Fruit fly (Drosophila melanogaster): ENCODE measurements around the gene CG42716.

The CG42716 gene

DNA sequence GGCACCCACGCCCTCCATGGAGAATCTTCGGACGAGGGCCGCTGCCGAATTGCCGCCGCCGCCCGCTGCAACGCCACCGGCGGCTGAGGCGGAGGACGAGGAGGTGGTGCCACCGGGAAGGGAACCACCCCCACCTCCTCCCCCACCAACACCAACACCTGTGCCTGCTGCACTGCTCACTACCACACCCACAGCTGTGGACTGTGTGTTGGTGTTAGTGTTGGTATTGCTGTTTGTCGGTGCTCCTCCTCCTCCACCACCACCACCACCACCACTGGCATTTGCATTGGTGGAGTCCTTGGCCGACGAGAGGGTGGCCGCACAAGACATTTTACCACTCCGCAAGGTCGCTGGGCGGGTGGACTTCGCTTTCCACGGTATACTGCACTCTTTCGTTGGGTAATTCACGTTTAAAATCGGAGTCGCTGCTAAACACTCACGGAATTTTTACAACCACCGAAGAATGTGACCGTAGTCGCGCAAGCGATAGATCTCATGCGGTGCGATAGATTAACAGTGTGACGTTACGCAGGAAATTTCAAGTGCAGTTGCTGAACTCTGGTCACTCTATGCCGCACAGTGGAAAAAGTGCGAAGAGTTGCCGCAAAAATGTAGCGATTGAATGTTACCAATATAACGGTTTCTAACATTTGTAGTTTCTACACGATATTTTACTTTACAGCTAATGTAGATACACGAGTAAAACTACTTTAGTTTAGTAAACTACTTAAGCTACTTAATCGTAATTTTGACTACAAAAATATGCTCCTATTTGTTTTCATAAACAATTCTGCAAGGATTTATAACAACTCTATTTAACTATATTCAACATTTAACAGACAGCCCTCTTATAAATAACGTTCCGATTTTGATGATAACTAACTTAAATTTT, 22.0 kb upstream of the CG42716 start, which contains the start of gene mib1:
mib1 (minus strand) TSS at position 494 of the 892 bp plus-strand sequence.
- TF ChIP-seq ttk (optimal IDR thresholded peaks at IDR 0.05): no peak

DNA sequence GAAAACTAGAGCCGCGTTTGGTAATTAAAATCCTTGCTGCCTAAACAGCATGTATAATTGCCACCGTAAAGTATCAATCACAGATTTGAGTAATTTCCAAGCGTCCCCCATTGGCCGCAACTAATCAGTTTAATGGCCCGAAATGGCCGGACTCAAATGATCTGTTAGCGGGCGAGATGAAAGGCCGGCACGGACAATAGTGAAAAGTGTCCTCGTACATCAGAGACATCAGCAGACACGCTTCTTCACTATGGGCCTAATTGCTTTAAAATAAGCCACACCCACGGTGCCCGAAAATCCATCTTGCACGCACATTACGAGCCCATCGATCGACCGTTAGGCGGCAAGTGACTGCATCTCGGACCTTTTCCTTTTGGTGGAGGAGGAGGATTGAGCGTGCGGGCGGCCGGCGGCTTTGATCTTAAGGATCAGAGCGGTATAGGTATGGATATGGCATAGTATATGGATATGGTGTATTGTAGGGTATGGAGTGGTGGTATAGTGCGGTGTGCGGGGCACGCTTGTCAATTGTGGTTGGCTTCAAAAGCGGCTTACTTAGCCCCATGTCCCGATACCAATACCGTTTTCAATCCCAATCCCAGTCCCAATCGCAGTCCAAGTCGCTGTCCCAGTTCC, 21.1 kb upstream of the CG42716 start:
- TF ChIP-seq Sin3A (optimal IDR thresholded peaks at IDR 0.05) (no peak), insv (optimal IDR thresholded peaks at IDR 0.05) (no peak), psq (optimal IDR thresholded peaks at IDR 0.05) (no peak), ttk (optimal IDR thresholded peaks at IDR 0.05) (no peak), Myc (optimal IDR thresholded peaks at IDR 0.05) (no peak), h (optimal IDR thresholded peaks at IDR 0.05) (no peak)

DNA sequence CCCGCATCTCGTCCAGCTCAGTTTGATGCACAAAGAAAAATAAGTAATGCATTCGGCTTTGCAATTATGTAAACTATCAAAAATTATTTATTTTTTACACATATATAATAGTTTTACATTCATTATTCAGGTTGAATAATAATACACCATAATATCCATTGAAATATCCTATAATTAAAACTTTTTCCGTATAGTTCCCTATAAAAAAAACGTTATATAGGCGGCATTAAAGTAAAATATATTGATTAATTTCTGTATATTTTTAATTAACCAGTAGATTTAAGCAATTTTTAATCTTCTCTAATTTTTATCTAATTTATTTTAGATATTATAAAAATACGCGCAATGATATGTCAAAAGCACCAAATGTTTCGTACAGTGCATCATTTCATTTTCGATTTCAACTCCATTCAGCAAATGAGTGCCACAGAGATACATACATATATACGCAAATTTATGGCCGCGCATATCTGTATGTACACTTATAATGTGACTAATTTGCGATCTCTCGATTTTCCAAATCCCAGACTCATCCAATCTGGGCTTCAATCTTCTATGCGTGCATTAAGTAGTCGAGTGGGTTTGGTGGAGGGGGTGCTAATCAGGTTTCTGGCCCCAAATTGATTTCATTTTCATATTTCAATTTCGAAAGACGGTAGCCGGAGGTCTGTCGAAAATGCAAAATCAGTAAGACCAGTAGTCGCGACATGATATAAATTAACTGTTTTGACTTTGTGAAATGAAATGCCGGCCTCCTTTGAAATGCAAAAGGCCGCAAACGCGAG, 20.2 kb upstream of the CG42716 start:
- TF ChIP-seq ttk (optimal IDR thresholded peaks at IDR 0.05): no peak
- no peak for TF ChIP-seq Myc (optimal IDR thresholded peaks at IDR 0.05)
- no peak for TF ChIP-seq h (optimal IDR thresholded peaks at IDR 0.05)
- no peak for TF ChIP-seq insv (optimal IDR thresholded peaks at IDR 0.05)
- TF ChIP-seq psq (optimal IDR thresholded peaks at IDR 0.05): no peak
- TF ChIP-seq Sin3A (optimal IDR thresholded peaks at IDR 0.05): no peak

DNA sequence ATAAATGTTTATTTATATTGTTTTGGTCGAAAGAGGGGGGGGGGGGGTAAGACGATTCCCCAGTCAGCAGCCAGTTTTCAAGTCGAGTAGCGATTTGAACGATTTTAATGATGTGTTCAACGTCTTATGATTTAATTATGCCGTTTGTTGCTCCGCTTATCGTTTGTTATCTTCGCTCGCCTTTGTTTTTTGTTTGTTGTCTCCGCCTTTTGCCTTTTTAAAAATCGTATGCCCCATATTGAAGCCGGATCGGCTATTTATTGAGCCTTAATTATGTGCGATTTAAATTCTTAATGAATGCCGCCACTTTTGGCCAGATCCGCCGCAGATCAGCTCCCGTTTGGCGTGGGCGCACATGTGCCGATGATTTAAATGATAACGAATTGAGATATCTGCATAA, 19.1 kb upstream of the CG42716 start:
- no peak for TF ChIP-seq Myc (optimal IDR thresholded peaks at IDR 0.05)
- TF ChIP-seq ttk (optimal IDR thresholded peaks at IDR 0.05): no peak
- no peak for TF ChIP-seq insv (optimal IDR thresholded peaks at IDR 0.05)
- TF ChIP-seq Sin3A (optimal IDR thresholded peaks at IDR 0.05): no peak
- no peak for TF ChIP-seq h (optimal IDR thresholded peaks at IDR 0.05)
- TF ChIP-seq psq (optimal IDR thresholded peaks at IDR 0.05): no peak

DNA sequence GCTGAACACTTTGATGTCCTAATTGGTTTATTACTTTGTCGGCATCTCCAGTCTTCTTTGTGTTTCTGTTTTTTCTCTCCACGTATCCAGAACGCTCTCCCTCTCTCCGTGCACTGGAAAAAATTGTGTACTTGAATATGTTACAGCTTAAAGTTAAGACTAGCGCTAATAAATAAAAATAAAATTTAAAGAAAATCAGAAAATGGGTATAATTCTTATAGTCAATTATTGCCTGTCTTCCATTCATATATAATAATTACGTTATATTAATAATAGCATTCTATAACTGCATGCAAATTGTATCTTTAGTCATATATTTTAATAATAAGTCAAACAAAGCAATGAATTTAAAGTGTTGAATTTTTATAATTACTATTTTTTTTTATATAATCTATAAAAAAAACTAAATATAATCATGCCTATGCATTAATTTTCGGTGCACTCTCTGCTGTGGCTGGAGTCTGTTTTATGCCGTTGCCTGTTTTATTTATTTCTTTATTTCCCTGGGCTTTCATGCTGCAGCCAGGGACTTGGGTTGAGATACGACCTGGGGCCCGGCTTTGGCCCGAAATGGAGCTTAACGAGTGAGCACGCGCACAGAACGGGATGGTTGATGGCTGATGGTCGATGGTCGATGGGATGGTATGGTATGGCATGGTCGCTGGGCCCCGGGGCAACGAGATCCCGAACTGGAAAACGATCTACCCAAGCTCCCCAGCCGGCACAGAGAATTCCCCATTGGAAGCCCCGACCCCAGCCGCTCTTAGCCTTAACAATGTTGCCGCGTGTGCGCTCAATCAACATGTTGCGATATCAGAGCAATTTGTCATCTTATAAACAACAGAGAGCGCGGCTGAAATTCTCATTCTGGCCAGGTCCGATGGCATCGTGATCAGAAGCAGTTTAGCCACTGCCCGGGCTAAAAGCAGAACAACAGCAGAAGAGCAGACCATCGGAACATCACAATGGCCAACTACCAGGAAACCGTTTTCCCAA, 17.5 kb upstream of the CG42716 start:
- TF ChIP-seq Myc (optimal IDR thresholded peaks at IDR 0.05): no peak

DNA sequence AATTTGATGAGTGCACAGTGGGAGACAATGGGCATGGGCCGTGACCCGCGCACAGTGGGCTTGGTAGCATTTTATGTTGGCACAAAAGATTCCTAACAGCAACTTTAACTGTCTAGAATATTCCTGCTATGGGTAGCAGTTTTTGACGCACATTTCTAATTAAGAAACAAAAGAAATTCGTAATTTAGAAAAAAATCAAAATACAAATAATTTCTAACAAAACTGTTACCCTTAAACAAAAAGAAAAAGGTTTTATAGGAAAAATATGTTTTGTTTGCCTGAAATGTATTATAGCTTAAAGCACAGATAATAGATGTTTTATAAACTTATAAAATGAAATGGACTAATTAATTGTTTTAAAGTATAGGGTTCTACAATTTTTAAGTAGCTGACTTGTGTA, 16.7 kb upstream of the CG42716 start:
- TF ChIP-seq insv (optimal IDR thresholded peaks at IDR 0.05) (no peak), h (optimal IDR thresholded peaks at IDR 0.05) (no peak), Sin3A (optimal IDR thresholded peaks at IDR 0.05) (no peak), Myc (optimal IDR thresholded peaks at IDR 0.05) (no peak), psq (optimal IDR thresholded peaks at IDR 0.05) (no peak), ttk (optimal IDR thresholded peaks at IDR 0.05) (no peak)

DNA sequence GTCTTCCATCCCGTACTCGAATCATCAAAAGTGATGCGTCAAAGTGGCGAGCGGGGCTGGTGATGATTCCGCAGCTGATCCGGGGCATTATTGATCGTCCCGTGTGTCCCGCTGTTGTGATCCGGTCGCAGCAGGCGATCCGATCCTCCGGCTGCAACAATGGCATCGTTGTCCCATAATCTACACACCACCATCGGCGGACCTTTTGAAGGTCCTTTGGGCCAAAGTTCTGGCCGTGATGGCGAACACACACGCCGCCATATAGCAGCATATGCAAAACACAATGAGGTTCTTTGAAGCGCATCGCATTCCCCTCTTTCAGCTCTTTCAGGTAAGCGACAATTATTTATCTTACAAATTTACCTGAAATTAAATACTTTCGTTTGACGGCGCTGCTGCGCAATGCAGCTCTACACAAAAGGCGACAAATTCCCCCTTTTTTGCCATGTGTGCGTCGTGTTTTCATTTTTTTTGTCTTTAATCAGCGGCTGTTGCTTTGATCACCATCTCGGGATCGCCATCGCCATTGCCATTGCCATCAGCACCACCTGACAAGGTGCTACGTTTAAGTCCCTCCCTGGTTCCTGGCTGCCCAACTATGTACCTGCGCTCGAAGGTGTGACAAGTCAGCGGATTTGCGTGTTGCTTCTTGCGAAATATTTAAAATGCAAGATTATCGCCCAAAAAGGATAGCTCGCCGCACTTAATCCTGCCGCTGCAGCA, 15.9 kb upstream of the CG42716 start:
- TF ChIP-seq insv (optimal IDR thresholded peaks at IDR 0.05) (no peak), psq (optimal IDR thresholded peaks at IDR 0.05) (no peak), Sin3A (optimal IDR thresholded peaks at IDR 0.05) (no peak), ttk (optimal IDR thresholded peaks at IDR 0.05) (no peak), h (optimal IDR thresholded peaks at IDR 0.05) (no peak), Myc (optimal IDR thresholded peaks at IDR 0.05) (no peak)

DNA sequence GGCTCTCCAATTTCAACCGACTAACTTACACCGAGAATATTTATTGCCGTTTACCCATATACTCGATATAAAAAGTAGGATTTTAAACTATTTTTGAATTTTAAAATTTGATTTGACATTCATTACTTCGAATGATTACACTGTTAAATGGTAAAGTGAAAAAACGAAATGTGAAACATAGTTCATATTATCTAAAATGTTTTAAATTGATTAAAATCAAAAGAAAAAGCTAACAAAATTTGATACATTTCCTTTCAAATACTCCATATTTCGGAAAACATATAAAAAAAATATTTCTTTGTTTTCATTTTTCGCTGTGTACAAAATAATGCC, 15.4 kb upstream of the CG42716 start:
- TF ChIP-seq Sin3A (optimal IDR thresholded peaks at IDR 0.05) (no peak), h (optimal IDR thresholded peaks at IDR 0.05) (no peak), Myc (optimal IDR thresholded peaks at IDR 0.05) (no peak), psq (optimal IDR thresholded peaks at IDR 0.05) (no peak), insv (optimal IDR thresholded peaks at IDR 0.05) (no peak), ttk (optimal IDR thresholded peaks at IDR 0.05) (no peak)

DNA sequence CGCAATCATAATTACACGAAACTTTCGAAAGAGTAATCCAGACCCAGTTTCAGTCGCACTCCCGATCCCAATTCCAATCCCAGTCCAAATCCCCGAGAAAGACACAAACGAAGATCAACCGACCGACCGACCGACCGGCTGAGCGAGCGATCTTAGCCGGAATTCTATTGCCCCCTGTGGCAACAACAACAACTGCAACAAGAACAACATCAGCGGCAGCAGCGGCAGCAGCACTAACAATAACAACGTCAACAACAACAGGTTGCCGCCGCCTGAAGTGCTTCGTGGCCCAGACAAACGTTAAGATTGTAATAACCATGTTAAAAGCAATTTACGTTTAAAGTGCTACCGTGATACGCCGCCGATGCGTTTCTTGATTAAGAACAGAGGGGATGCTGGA, 14.9 kb upstream of the CG42716 start:
- TF ChIP-seq ttk (optimal IDR thresholded peaks at IDR 0.05) (no peak), psq (optimal IDR thresholded peaks at IDR 0.05) (no peak), Sin3A (optimal IDR thresholded peaks at IDR 0.05) (no peak), h (optimal IDR thresholded peaks at IDR 0.05) (no peak), insv (optimal IDR thresholded peaks at IDR 0.05) (no peak), Myc (optimal IDR thresholded peaks at IDR 0.05) (no peak)

DNA sequence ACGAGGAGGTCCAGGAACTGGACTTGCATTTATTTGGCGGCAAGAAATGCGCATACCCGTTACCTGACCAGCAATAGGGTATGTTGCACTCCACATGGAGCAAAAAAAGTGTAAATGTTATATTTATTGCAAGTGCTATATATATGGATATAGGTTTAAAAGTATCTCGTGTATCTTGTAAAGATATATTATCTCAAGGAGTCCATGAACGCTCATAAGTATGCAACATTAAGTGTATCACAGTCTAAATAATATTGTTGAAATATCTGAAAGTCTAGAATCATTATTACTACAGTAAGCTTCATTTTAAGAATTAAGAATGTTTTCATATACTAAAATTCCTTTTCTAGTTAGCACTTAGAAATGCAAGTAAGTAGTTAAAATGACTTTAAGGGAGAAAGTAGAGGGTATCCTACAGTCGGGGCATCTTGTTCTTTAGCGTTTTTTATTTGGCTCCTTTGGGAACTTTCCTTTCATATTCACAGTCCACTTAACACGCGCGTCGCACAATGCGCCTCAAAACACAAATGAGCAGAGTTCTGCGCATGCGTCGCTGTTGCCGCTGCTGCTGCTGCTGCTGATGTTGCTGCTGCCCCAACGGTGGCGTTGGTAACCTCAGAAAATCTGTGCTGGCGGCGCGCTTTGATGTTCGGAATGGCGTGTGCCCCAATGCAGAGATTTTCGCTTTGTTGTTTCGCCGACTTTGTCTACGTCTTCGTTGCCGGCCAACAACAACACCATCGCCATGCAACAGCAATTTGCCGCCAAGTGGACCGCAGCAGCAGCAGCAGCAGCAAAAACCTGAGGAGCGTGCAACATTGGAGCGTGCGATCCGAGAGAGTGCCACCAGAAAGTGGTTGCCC, 14.2 kb upstream of the CG42716 start:
- TF ChIP-seq ttk (optimal IDR thresholded peaks at IDR 0.05): no peak
- TF ChIP-seq Myc (optimal IDR thresholded peaks at IDR 0.05): no peak
- no peak for TF ChIP-seq h (optimal IDR thresholded peaks at IDR 0.05)
- no peak for TF ChIP-seq psq (optimal IDR thresholded peaks at IDR 0.05)
- no peak for TF ChIP-seq Sin3A (optimal IDR thresholded peaks at IDR 0.05)
- no peak for TF ChIP-seq insv (optimal IDR thresholded peaks at IDR 0.05)
